Worm (Caenorhabditis elegans) whole organism, L1 larva: ENCODE results near the gene srh-15.

Experiments used
- aha-1 ChIP-seq: fragments of 150-350 bp; optimal IDR thresholded peaks from 2 replicates; lab custom pipeline; 2014; ENCODE audit warnings: missing biosample characterization, missing genetic modification characterization
- elt-2 ChIP-seq: sonication (generic microtip); optimal IDR thresholded peaks from 2 replicates; lab custom pipeline; 2016; ENCODE audit warnings: missing genetic modification characterization, mild to moderate bottlenecking, inconsistent platforms, missing compliant biosample characterization, missing genetic modification reagents
- fos-1 ChIP-seq: fragments of 150-350 bp; optimal IDR thresholded peaks from 2 replicates; lab custom pipeline; 2014; ENCODE audit warnings: missing biosample characterization, missing genetic modification characterization
- hpl-2 ChIP-seq: fragments of 150-350 bp; optimal IDR thresholded peaks from 2 replicates; lab custom pipeline; 2014; ENCODE audit warnings: missing biosample characterization, missing genetic modification reagents, missing genetic modification characterization
- lin-13 ChIP-seq: fragments of 150-350 bp; optimal IDR thresholded peaks from 2 replicates; lab custom pipeline; 2014; ENCODE audit warnings: missing biosample characterization, missing genetic modification reagents, missing genetic modification characterization
- lin-35 ChIP-seq, 2 experiments: fragments of 150-350 bp; optimal IDR thresholded peaks; 2 replicates each; lab custom pipeline; 2014; ENCODE audit warnings: missing biosample characterization in 2 of 2, missing genetic modification characterization in 2 of 2, missing genetic modification reagents in 2 of 2
- lin-39 ChIP-seq: fragments of 150-350 bp; optimal IDR thresholded peaks from 2 replicates; lab custom pipeline; 2014; ENCODE audit warnings: missing biosample characterization, missing genetic modification reagents, missing genetic modification characterization
- lsy-2 ChIP-seq, 2 experiments: fragments of 150-350 bp; optimal IDR thresholded peaks; 2 replicates each; lab custom pipeline; 2014; ENCODE audit warnings: missing biosample characterization in 2 of 2, missing genetic modification characterization in 2 of 2
- nhr-28 ChIP-seq: fragments of 150-350 bp; optimal IDR thresholded peaks from 2 replicates; lab custom pipeline; 2014; ENCODE audit warnings: missing biosample characterization, missing genetic modification characterization
- snpc-4 ChIP-seq: fragments of 150-350 bp; optimal IDR thresholded peaks from 2 replicates; lab custom pipeline; 2014; ENCODE audit warnings: missing biosample characterization, missing genetic modification characterization
- tlp-1 ChIP-seq: fragments of 150-350 bp; optimal IDR thresholded peaks from 2 replicates; lab custom pipeline; 2014; ENCODE audit warnings: missing biosample characterization, missing genetic modification characterization
- unc-62 ChIP-seq: fragments of 150-350 bp; optimal IDR thresholded peaks from 2 replicates; lab custom pipeline; 2014; ENCODE audit warnings: missing biosample characterization, missing genetic modification reagents, missing genetic modification characterization
- ztf-11 ChIP-seq, 2 experiments: sonication (generic microtip); optimal IDR thresholded peaks; 2 replicates each; lab custom pipeline; 2016 to 2017; ENCODE audit warnings: missing genetic modification characterization in 2 of 2, missing biosample characterization in 1 of 2, missing compliant biosample characterization in 1 of 2

DNA sequence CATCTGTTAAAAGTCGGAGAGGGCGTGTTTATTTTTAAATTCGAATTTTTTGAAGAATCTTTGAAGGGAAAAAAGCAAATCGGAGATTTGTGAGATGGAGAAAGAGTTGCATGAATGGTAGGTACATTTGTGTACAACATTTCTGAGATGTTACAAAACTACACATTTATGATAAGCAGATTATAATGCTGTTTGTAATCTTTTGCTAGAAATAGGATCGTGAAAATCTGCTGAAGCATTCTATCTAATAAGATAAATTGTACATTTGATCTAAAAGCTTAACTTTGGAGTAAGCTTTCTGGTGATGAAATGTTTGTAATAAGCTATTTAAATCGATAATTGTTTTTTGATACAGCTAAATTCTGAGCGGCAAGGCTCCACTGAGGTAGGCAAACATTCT lies 48.5 kb upstream of the srh-15 start:
- TF ChIP-seq lsy-2 (tag; optimal IDR thresholded peaks at IDR 0.05; lab: Kevin White, UChicago), result no peak
- TF ChIP-seq lin-39 (tag; lab: Kevin White, UChicago), result no peak
- TF ChIP-seq fos-1 (tag; lab: Kevin White, UChicago), result no peak
- TF ChIP-seq tlp-1 (tag; lab: Kevin White, UChicago), result no peak
- no peak for TF ChIP-seq hpl-2 (GFP tag; lab: Kevin White, UChicago)
- no peak for TF ChIP-seq lin-13 (GFP tag; lab: Kevin White, UChicago)
- TF ChIP-seq nhr-28, result no peak
- no peak for TF ChIP-seq elt-2
- no peak for TF ChIP-seq lin-35 (GFP tag; optimal IDR thresholded peaks at IDR 0.05; lab: Kevin White, UChicago)
- TF ChIP-seq ztf-11 (tag; optimal IDR thresholded peaks at IDR 0.05; lab: Kevin White, UChicago), result no peak
- TF ChIP-seq unc-62 (GFP tag; lab: Kevin White, UChicago), result no peak
- TF ChIP-seq aha-1 (tag; lab: Kevin White, UChicago), result no peak
- no peak for TF ChIP-seq snpc-4 (tag; lab: Kevin White, UChicago)
